Worm (Caenorhabditis elegans) whole organism, late embryonic: Measurements from ENCODE around the gene nhr-38.

Experiments
- ceh-48 ChIP-seq: sonication (generic microtip); optimal IDR thresholded peaks from 2 replicates; lab custom pipeline; 2016; ENCODE audit warnings: missing genetic modification characterization, inconsistent platforms, missing compliant biosample characterization
- hlh-15 ChIP-seq: sonication (generic microtip); optimal IDR thresholded peaks from 2 replicates; lab custom pipeline; 2016; ENCODE audit warnings: missing genetic modification characterization, missing compliant biosample characterization
- lin-11 ChIP-seq: fragments of 200-800 bp; sonication (Bioruptor generic); optimal IDR thresholded peaks from 2 replicates; lab custom pipeline; 2018; ENCODE audit warnings: mild to moderate bottlenecking, missing genetic modification characterization, missing compliant biosample characterization
- pha-4 ChIP-seq: fragments of 150-350 bp; optimal IDR thresholded peaks from 2 replicates; lab custom pipeline; 2018; ENCODE audit warnings: missing biosample characterization, missing genetic modification reagents, missing genetic modification characterization
- ttx-3 ChIP-seq: sonication (generic microtip); optimal IDR thresholded peaks from 2 replicates; lab custom pipeline; 2016; ENCODE audit warnings: missing genetic modification reagents, missing genetic modification characterization, missing compliant biosample characterization

- TF ChIP-seq pha-4 (tag; lab: Kevin White, UChicago) = no peak
- TF ChIP-seq ttx-3 (tag; lab: Kevin White, UChicago) = no peak
- no peak for TF ChIP-seq hlh-15
- no peak for TF ChIP-seq lin-11
- TF ChIP-seq ceh-48 (tag; lab: Kevin White, UChicago) = no peak
Measured at ce11 chrIV:9733904-9734303, 23.9 kb downstream of the nhr-38 start.
